Worm (Caenorhabditis elegans) whole organism, late embryonic: Measurements from ENCODE around the gene Y75B8A.44.

ENCODE experiments used
- T23F11.4 ChIP-seq: fragments of 200-800 bp; sonication (Bioruptor generic); optimal IDR thresholded peaks from 2 replicates; lab custom pipeline; 2018; ENCODE audit warnings: mild to moderate bottlenecking, missing genetic modification characterization, missing compliant biosample characterization
- ahr-1 ChIP-seq: sonication (generic microtip); optimal IDR thresholded peaks from 2 replicates; lab custom pipeline; 2016; ENCODE audit warnings: missing genetic modification characterization, missing compliant biosample characterization
- ceh-14 ChIP-seq: sonication (generic microtip); optimal IDR thresholded peaks from 2 replicates; lab custom pipeline; 2016; ENCODE audit warnings: missing genotype, missing genetic modification characterization, missing compliant biosample characterization
- ceh-30 ChIP-seq: fragments of 150-350 bp; optimal IDR thresholded peaks from 2 replicates; lab custom pipeline; 2014; ENCODE audit warnings: missing biosample characterization, missing genetic modification characterization
- ceh-45 ChIP-seq: fragments of 200-800 bp; sonication (Bioruptor generic); IDR thresholded peaks from 2 replicates; pipeline ENCODE4 v1.3.6; 2022; ENCODE audit warnings: missing genetic modification reagents, missing genetic modification characterization, missing compliant biosample characterization
- ceh-48 ChIP-seq: sonication (generic microtip); optimal IDR thresholded peaks from 2 replicates; lab custom pipeline; 2016; ENCODE audit warnings: missing genetic modification characterization, inconsistent platforms, missing compliant biosample characterization
- ceh-6 ChIP-seq: fragments of 200-800 bp; sonication (Bioruptor generic); optimal IDR thresholded peaks from 2 replicates; lab custom pipeline; 2018; ENCODE audit warnings: mild to moderate bottlenecking, missing genetic modification characterization, missing compliant biosample characterization
- ceh-9 ChIP-seq: sonication (generic microtip); optimal IDR thresholded peaks from 2 replicates; lab custom pipeline; 2016; ENCODE audit warnings: mild to moderate bottlenecking, missing genetic modification characterization, inconsistent platforms, missing compliant biosample characterization
- che-1 ChIP-seq: sonication (generic microtip); optimal IDR thresholded peaks from 2 replicates; lab custom pipeline; 2016; ENCODE audit warnings: mild to moderate bottlenecking, missing genetic modification characterization, missing compliant biosample characterization
- dmd-4 ChIP-seq: sonication (generic microtip); optimal IDR thresholded peaks from 2 replicates; lab custom pipeline; 2016; ENCODE audit warnings: borderline replicate concordance, missing genetic modification characterization, missing compliant biosample characterization
- elt-2 ChIP-seq: sonication (generic microtip); optimal IDR thresholded peaks from 2 replicates; lab custom pipeline; 2016; ENCODE audit warnings: missing genetic modification reagents, missing genetic modification characterization, missing compliant biosample characterization
- elt-4 ChIP-seq: sonication (generic microtip); optimal IDR thresholded peaks from 2 replicates; lab custom pipeline; 2016; ENCODE audit warnings: missing genetic modification characterization, missing compliant biosample characterization
- ets-4 ChIP-seq: sonication (generic microtip); optimal IDR thresholded peaks from 2 replicates; lab custom pipeline; 2016; ENCODE audit warnings: missing genetic modification characterization, missing compliant biosample characterization
- fax-1 ChIP-seq: sonication (generic microtip); optimal IDR thresholded peaks from 2 replicates; lab custom pipeline; 2016; ENCODE audit warnings: missing genotype, missing genetic modification characterization, missing compliant biosample characterization
- fkh-10 ChIP-seq: fragments of 150-350 bp; optimal IDR thresholded peaks from 2 replicates; lab custom pipeline; 2014; ENCODE audit warnings: missing biosample characterization, missing genetic modification reagents, missing genetic modification characterization
- fkh-6 ChIP-seq: sonication (generic microtip); optimal IDR thresholded peaks from 2 replicates; lab custom pipeline; 2016; ENCODE audit warnings: missing genetic modification characterization, missing compliant biosample characterization
- hlh-30 ChIP-seq: sonication (generic microtip); optimal IDR thresholded peaks from 2 replicates; lab custom pipeline; 2017; ENCODE audit warnings: antibody characterized with exemption, missing genetic modification characterization, missing compliant biosample characterization; ENCODE audit not compliant: insufficient read depth
- mec-3 ChIP-seq: sonication (generic microtip); optimal IDR thresholded peaks from 2 replicates; lab custom pipeline; 2016; ENCODE audit warnings: borderline replicate concordance, missing genetic modification characterization, missing compliant biosample characterization
- nfya-1 ChIP-seq: sonication (generic microtip); optimal IDR thresholded peaks from 2 replicates; lab custom pipeline; 2017; ENCODE audit warnings: missing genetic modification characterization, mild to moderate bottlenecking, missing compliant biosample characterization, antibody characterized with exemption, moderate library complexity
- nhr-11 ChIP-seq: fragments of 150-350 bp; optimal IDR thresholded peaks from 2 replicates; lab custom pipeline; 2014; ENCODE audit warnings: missing biosample characterization, missing genetic modification characterization
- nhr-232 ChIP-seq: sonication (generic microtip); optimal IDR thresholded peaks from 2 replicates; lab custom pipeline; 2016; ENCODE audit warnings: missing genetic modification characterization, missing compliant biosample characterization
- npax-4 ChIP-seq: sonication (generic microtip); optimal IDR thresholded peaks from 2 replicates; lab custom pipeline; 2016; ENCODE audit warnings: missing genetic modification characterization, missing compliant biosample characterization
- pag-3 ChIP-seq: sonication (generic microtip); optimal IDR thresholded peaks from 2 replicates; lab custom pipeline; 2016; ENCODE audit warnings: missing compliant biosample characterization, missing genetic modification characterization, borderline replicate concordance
- pat-9 ChIP-seq: fragments of 200-800 bp; sonication (Bioruptor generic); optimal IDR thresholded peaks from 2 replicates; lab custom pipeline; 2018; ENCODE audit warnings: mild to moderate bottlenecking, missing genetic modification characterization, moderate library complexity, missing compliant biosample characterization
- pax-1 ChIP-seq: fragments of 150-350 bp; optimal IDR thresholded peaks from 2 replicates; lab custom pipeline; 2014; ENCODE audit warnings: missing biosample characterization, missing genetic modification characterization
- pha-4 ChIP-seq: fragments of 150-350 bp; optimal IDR thresholded peaks from 2 replicates; lab custom pipeline; 2018; ENCODE audit warnings: missing biosample characterization, missing genetic modification reagents, missing genetic modification characterization
- pqm-1 ChIP-seq: sonication (generic microtip); optimal IDR thresholded peaks from 2 replicates; lab custom pipeline; 2016; ENCODE audit warnings: missing genetic modification characterization, missing compliant biosample characterization
- rnt-1 ChIP-seq: sonication (generic microtip); optimal IDR thresholded peaks from 2 replicates; lab custom pipeline; 2016; ENCODE audit warnings: missing genetic modification characterization, missing compliant biosample characterization
- sdc-2 ChIP-seq: sonication (generic microtip); optimal IDR thresholded peaks from 2 replicates; lab custom pipeline; 2016; ENCODE audit warnings: missing genotype, missing genetic modification characterization, missing compliant biosample characterization
- sox-4 ChIP-seq: sonication (generic microtip); optimal IDR thresholded peaks from 2 replicates; lab custom pipeline; 2017; ENCODE audit warnings: mild to moderate bottlenecking, missing genetic modification characterization, inconsistent platforms, missing compliant biosample characterization
- syd-9 ChIP-seq: sonication (generic microtip); optimal IDR thresholded peaks from 2 replicates; lab custom pipeline; 2016; ENCODE audit warnings: mild to moderate bottlenecking, missing genetic modification characterization, moderate library complexity, missing compliant biosample characterization
- tbx-7 ChIP-seq: sonication (generic microtip); optimal IDR thresholded peaks from 2 replicates; lab custom pipeline; 2016; ENCODE audit warnings: missing genotype, missing genetic modification characterization, missing compliant biosample characterization
- unc-42 ChIP-seq: sonication (generic microtip); optimal IDR thresholded peaks from 2 replicates; lab custom pipeline; 2016; ENCODE audit warnings: missing genotype, missing genetic modification characterization, missing compliant biosample characterization
- unc-55 ChIP-seq: sonication (generic microtip); optimal IDR thresholded peaks from 2 replicates; lab custom pipeline; 2017; ENCODE audit warnings: missing biosample characterization, missing genetic modification reagents, missing genetic modification characterization

Gene Y75B8A.44

DNA sequence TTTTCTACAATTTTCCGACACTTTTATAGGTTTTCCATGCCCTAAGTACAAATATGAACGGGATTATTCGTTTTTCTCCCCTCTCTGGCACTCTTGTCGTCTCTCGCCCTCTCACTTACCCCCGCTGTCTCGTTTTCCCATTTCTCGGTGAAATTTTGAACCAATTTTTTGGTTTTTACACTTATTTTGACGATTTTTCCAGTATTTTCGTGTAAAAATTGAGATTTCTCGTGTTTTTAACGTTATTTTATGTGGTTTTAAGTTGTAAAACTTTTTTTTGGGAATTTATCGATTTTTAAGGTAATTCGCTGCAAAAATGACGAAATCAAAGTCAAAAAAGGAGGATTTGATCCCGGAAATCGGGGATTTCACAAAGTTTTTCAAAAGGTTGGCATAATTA lies 41.7 kb upstream of the Y75B8A.44 start, which contains the start of gene Y75B8A.7:
Y75B8A.7 (plus strand) TSS at position 301 of the 400 bp plus-strand sequence.
- TF ChIP-seq nhr-11 (tag; lab: Kevin White, UChicago) (no peak), ets-4 (tag; lab: Kevin White, UChicago) (no peak), tbx-7 (no peak), pat-9 (no peak), ahr-1 (tag; lab: Kevin White, UChicago) (no peak), rnt-1 (tag; lab: Kevin White, UChicago) (no peak), pag-3 (no peak)

DNA sequence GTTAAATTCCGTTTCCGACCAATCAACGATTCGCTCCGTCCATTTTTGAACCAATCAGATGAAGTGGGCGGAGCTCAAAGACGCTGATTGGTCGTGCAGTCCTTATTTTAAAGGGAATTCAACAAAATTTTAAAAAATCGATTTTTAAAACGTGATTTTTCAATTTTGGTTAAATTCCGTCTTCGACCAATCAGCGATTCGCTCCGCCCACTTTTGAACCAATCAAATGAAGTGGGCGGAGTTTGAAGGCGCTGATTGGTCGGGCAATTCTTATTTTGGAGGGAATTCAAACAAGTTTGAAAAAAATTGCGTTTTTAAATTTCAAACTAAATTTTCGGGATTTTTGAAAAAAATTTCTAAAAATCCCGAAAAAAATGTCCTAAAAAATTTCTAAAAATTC lies 40.8 kb upstream of the Y75B8A.44 start:
- TF ChIP-seq nfya-1 (tag; lab: Kevin White, UChicago) (peak; percentile 73), hlh-30 (tag; lab: Kevin White, UChicago) (no peak)

DNA sequence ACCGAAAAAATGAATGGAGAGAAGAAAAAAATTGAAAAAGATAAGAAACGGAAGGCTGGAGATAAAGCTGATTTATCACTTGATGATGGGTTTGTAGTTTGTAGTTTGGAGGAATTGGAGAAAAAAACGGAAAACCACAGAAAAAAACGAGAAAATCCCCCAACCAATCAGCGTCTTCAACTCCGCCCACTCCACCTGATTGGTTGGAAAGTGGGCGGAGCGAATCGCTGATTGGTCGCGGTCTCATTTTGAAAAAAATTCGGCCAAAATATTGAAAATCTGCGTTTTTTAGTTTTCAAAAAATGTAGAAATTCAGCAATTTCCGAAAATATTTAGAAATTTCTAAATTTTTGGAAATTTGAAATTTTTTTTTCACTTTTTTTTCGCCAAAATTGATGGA lies 38.5 kb upstream of the Y75B8A.44 start:
- TF ChIP-seq ceh-48 (tag; lab: Kevin White, UChicago) = no peak
- peak; percentile 97 for TF ChIP-seq nfya-1 (tag; lab: Kevin White, UChicago)

DNA sequence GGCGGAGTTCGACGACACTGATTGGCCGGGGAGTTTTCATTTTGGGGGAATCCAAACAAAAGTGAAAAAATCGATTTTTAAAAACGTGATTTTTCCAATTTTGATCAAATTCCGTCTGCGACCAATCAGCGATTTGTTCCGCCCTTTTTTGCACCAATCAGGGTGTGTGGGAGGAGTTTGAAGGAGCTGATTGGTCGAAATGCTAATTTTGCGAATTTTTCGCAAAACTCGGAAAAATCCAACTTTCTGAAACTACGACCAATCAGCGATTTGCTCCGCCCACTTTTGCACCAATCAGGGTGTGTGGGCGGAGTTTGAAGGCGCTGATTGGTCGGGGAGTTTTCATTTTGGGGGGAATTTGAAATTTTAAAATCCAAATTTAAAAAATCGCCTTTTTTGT lies 37.7 kb upstream of the Y75B8A.44 start:
- TF ChIP-seq T23F11.4 (GFP tag; lab: Kevin White, UChicago) = no peak
- TF ChIP-seq nhr-232 (tag; lab: Kevin White, UChicago) = no peak
- no peak for TF ChIP-seq elt-4 (tag; lab: Kevin White, UChicago)
- TF ChIP-seq nfya-1 (tag; lab: Kevin White, UChicago) = peak; percentile 88
- no peak for TF ChIP-seq unc-42 (tag; lab: Kevin White, UChicago)
- TF ChIP-seq ceh-30 (tag; lab: Kevin White, UChicago) = no peak
- TF ChIP-seq, all 69 proteins: peak for 1

DNA sequence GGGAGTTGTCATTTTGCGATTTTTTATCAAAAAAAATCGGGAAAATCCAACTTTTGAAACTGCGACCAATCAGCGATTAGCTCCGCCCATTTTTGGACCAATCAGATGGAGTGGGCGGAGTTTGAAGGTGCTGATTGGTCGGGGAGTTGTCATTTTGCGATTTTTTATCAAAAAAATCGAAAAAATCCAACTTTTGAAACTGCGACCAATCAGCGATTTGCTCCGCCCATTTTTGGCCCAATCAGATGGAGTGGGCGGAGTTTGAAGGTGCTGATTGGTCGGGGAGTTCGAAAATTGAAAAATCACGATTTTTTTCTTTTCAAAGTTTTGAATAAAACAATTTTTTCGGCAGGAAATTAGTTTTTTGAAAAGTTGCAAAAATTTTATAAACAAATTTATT lies 36.7 kb upstream of the Y75B8A.44 start:
- peak; percentile 80 for TF ChIP-seq nfya-1 (tag; lab: Kevin White, UChicago)
- no peak for TF ChIP-seq ceh-6 (GFP tag; lab: Kevin White, UChicago)

DNA sequence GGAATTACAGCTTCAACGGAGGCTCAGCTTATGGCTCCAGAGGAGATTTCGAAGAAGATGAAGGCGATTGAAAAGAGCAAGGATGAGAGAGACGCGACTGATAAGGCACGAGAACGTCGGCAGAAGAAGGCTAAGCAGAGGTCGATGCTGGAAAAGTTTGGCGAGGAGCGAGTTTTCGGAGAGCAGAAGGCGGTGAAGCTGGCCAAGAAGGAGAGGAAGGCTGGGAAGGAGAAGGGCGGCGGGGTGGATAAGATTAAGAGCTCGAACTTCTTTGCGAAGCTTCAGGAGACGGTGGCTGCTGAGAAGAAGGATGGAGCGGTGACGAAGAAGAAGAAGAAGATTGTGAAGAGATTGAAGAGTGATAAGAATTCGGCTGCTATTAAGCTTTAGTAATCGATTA lies 35.1 kb upstream of the Y75B8A.44 start:
- TF ChIP-seq npax-4 (tag; lab: Kevin White, UChicago) (no peak), ceh-30 (tag; lab: Kevin White, UChicago) (no peak), ceh-9 (tag; lab: Kevin White, UChicago) (no peak), mec-3 (no peak), pha-4 (tag; lab: Kevin White, UChicago) (no peak), T23F11.4 (GFP tag; lab: Kevin White, UChicago) (no peak), fkh-6 (tag; lab: Kevin White, UChicago) (no peak), fax-1 (tag; lab: Kevin White, UChicago) (no peak), dmd-4 (tag; lab: Kevin White, UChicago) (no peak), ceh-14 (tag; lab: Kevin White, UChicago) (no peak)

DNA sequence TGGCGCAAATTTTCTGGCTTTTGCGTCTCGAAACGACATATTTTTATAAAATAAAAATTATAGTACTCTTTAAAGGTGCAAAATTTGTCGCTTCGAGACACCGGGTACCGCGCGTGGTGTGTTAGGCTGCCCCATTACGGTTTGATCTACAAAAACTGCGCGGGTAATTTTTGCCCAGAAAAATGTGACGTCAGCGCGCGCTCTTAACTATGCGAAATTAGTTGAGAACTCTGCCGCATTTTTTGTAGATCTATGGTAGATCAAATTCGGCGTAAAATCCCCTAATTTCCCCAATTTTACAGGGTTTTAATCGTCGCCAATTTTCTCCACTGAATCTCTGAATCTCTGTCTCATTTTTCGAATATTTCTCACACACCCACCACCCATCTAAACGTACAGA lies 33.8 kb upstream of the Y75B8A.44 start, which contains the start of gene Y75B8A.8:
Y75B8A.8 (plus strand) TSS at position 301 of the 400 bp plus-strand sequence.
- TF ChIP-seq syd-9 (tag; lab: Kevin White, UChicago) (no peak), ceh-45 (no peak), fkh-10 (GFP tag; lab: Kevin White, UChicago) (no peak), pqm-1 (tag; lab: Kevin White, UChicago) (no peak), fax-1 (tag; lab: Kevin White, UChicago) (no peak), ceh-48 (tag; lab: Kevin White, UChicago) (no peak), pha-4 (tag; lab: Kevin White, UChicago) (no peak), pax-1 (tag; lab: Kevin White, UChicago) (no peak), sox-4 (tag; lab: Kevin White, UChicago) (no peak), ahr-1 (tag; lab: Kevin White, UChicago) (no peak), elt-2 (tag; lab: Kevin White, UChicago) (no peak), fkh-6 (tag; lab: Kevin White, UChicago) (no peak), sdc-2 (tag; lab: Kevin White, UChicago) (no peak), ets-4 (tag; lab: Kevin White, UChicago) (no peak), ceh-30 (tag; lab: Kevin White, UChicago) (no peak), unc-55 (GFP tag; lab: Kevin White, UChicago) (no peak), elt-4 (tag; lab: Kevin White, UChicago) (no peak), che-1 (no peak)
- TF ChIP-seq, all 69 proteins: peak for 0
